Fruit fly (Drosophila melanogaster) whole organism, wandering third instar larva: Measurements from ENCODE around the gene Or85f.

Experiments
- Abd-B ChIP-seq: fragments of >200 bp; optimal IDR thresholded peaks from 2 replicates; lab custom pipeline; 2017; ENCODE audit warnings: missing biosample characterization, missing genetic modification characterization
- CG32264 ChIP-seq: fragments of 200-800 bp; sonication (Bioruptor generic); optimal IDR thresholded peaks from 2 replicates; lab custom pipeline; 2016; ENCODE audit warnings: missing biosample characterization, missing genetic modification characterization
- CG9705 ChIP-seq: fragments of 200-800 bp; sonication (Bioruptor generic); optimal IDR thresholded peaks from 2 replicates; lab custom pipeline; 2018; ENCODE audit warnings: missing biosample characterization, mild to moderate bottlenecking, missing genetic modification characterization
- CrebA ChIP-seq: fragments of 200-800 bp; sonication (Bioruptor generic); optimal IDR thresholded peaks from 2 replicates; lab custom pipeline; 2016; ENCODE audit warnings: missing biosample characterization, mild to moderate bottlenecking, missing genetic modification characterization, borderline replicate concordance
- Dfd ChIP-seq: fragments of >200 bp; optimal IDR thresholded peaks from 2 replicates; lab custom pipeline; 2017; ENCODE audit warnings: missing biosample characterization, missing genetic modification characterization
- Dif ChIP-seq: fragments of 200-275, 200-300 bp; sonication (Bioruptor generic); optimal IDR thresholded peaks from 2 replicates; lab custom pipeline; 2018; ENCODE audit warnings: missing biosample characterization, missing genetic modification characterization; ENCODE audit not compliant: partially characterized antibody
- GATAd ChIP-seq: sonication (Bioruptor generic); optimal IDR thresholded peaks from 2 replicates; lab custom pipeline; 2016; ENCODE audit warnings: missing biosample characterization, missing genetic modification characterization
- HLH106 ChIP-seq: fragments of 200-800 bp; optimal IDR thresholded peaks from 3 replicates; lab custom pipeline; 2019; ENCODE audit warnings: missing biosample characterization, mild to moderate bottlenecking, missing genetic modification characterization, moderate library complexity
- Hnf4 ChIP-seq: fragments of 200-800 bp; sonication (Bioruptor generic); optimal IDR thresholded peaks from 2 replicates; lab custom pipeline; 2016; ENCODE audit warnings: missing biosample characterization, mild to moderate bottlenecking, missing genetic modification characterization
- Hr78 ChIP-seq: fragments of >200 bp; optimal IDR thresholded peaks from 2 replicates; lab custom pipeline; 2017; ENCODE audit warnings: missing biosample characterization, missing genetic modification characterization
- Hr83 ChIP-seq: fragments of 200-300 bp; sonication (Bioruptor generic); optimal IDR thresholded peaks from 2 replicates; lab custom pipeline; 2016; ENCODE audit warnings: missing biosample characterization, mild to moderate bottlenecking, missing genetic modification characterization, moderate library complexity; ENCODE audit not compliant: poor library complexity, severe bottlenecking
- Jra ChIP-seq: sonication (Bioruptor generic); optimal IDR thresholded peaks from 2 replicates; lab custom pipeline; 2016; ENCODE audit warnings: missing biosample characterization, missing genetic modification characterization
- Mio ChIP-seq: sonication (Bioruptor generic); optimal IDR thresholded peaks from 2 replicates; lab custom pipeline; 2016; ENCODE audit warnings: missing biosample characterization, missing genetic modification characterization
- Myc ChIP-seq: fragments of >200 bp; optimal IDR thresholded peaks from 2 replicates; lab custom pipeline; 2017
- N ChIP-seq: fragments of >200 bp; optimal IDR thresholded peaks from 2 replicates; lab custom pipeline; 2018; ENCODE audit warnings: missing biosample characterization, missing external identifiers, missing genetic modification characterization
- OdsH ChIP-seq: fragments of 200-800 bp; sonication (Bioruptor generic); optimal IDR thresholded peaks from 2 replicates; lab custom pipeline; 2016; ENCODE audit warnings: missing biosample characterization, mild to moderate bottlenecking, missing genetic modification characterization
- Rel ChIP-seq, 2 experiments: fragments of 200-800 bp; sonication (Bioruptor generic) in 1 of 2; optimal IDR thresholded peaks; 2 replicates in 1 of 2; 3 replicates in 1 of 2; lab custom pipeline; 2016 to 2019; ENCODE audit warnings: mild to moderate bottlenecking in 2 of 2, missing biosample characterization in 2 of 2, missing genetic modification characterization in 2 of 2, moderate library complexity in 1 of 2
- Sp1 ChIP-seq: fragments of 200-800 bp; sonication (Bioruptor generic); optimal IDR thresholded peaks from 3 replicates; lab custom pipeline; 2019; ENCODE audit warnings: missing biosample characterization, mild to moderate bottlenecking, missing genetic modification characterization, moderate library complexity
- Vsx2 ChIP-seq: fragments of 200-300, 225-300 bp; sonication (Bioruptor generic); optimal IDR thresholded peaks from 2 replicates; lab custom pipeline; 2018; ENCODE audit warnings: missing biosample characterization, missing genetic modification characterization; ENCODE audit not compliant: partially characterized antibody
- br ChIP-seq: fragments of 200-800 bp; sonication (Bioruptor generic); optimal IDR thresholded peaks from 2 replicates; lab custom pipeline; 2016; ENCODE audit warnings: missing biosample characterization, missing genetic modification characterization
- brk ChIP-seq: fragments of 200-800 bp; sonication (Bioruptor generic); optimal IDR thresholded peaks from 2 replicates; lab custom pipeline; 2016; ENCODE audit warnings: missing biosample characterization, mild to moderate bottlenecking, missing genetic modification characterization
- dl ChIP-seq, 2 experiments: fragments of 175-275, 200-275 bp in 1 of 2; fragments of 200-275 bp in 1 of 2; sonication (Bioruptor generic); optimal IDR thresholded peaks; lab custom pipeline; 2018; ENCODE audit warnings: mild to moderate bottlenecking in 2 of 2, missing biosample characterization in 2 of 2, missing genetic modification characterization in 2 of 2, moderate library complexity in 2 of 2; ENCODE audit not compliant: partially characterized antibody in 2 of 2, insufficient read depth in 1 of 2
- dmrt93B ChIP-seq: fragments of 200-800 bp; sonication (Bioruptor generic); optimal IDR thresholded peaks from 2 replicates; lab custom pipeline; 2018; ENCODE audit warnings: missing biosample characterization, mild to moderate bottlenecking, missing genetic modification characterization
- dsf ChIP-seq: sonication (Bioruptor generic); optimal IDR thresholded peaks from 2 replicates; lab custom pipeline; 2016; ENCODE audit warnings: missing biosample characterization, missing genetic modification characterization, borderline replicate concordance
- ey ChIP-seq: fragments of 200-800 bp; sonication (Bioruptor generic); optimal IDR thresholded peaks from 2 replicates; lab custom pipeline; 2016; ENCODE audit warnings: missing biosample characterization, missing genetic modification characterization
- foxo ChIP-seq, 2 experiments: fragments of 200-800 bp; sonication (Bioruptor generic); optimal IDR thresholded peaks; 2 replicates in 1 of 2; 3 replicates in 1 of 2; lab custom pipeline; 2016 to 2017; ENCODE audit warnings: missing biosample characterization in 2 of 2, missing genetic modification characterization in 2 of 2
- fru ChIP-seq: fragments of 200-800 bp; sonication (Bioruptor generic); optimal IDR thresholded peaks from 3 replicates; lab custom pipeline; 2016; ENCODE audit warnings: missing biosample characterization, mild to moderate bottlenecking, missing genetic modification characterization
- h ChIP-seq: fragments of 200-800 bp; sonication (Bioruptor generic); optimal IDR thresholded peaks from 3 replicates; lab custom pipeline; 2016; ENCODE audit warnings: missing biosample characterization, mild to moderate bottlenecking, missing genetic modification characterization
- jim ChIP-seq: fragments of 175-275, 200-325 bp; sonication (Bioruptor generic); optimal IDR thresholded peaks from 2 replicates; lab custom pipeline; 2016; ENCODE audit warnings: missing biosample characterization, mild to moderate bottlenecking, missing genetic modification characterization
- lola ChIP-seq: fragments of >200 bp; optimal IDR thresholded peaks from 2 replicates; lab custom pipeline; 2017; ENCODE audit warnings: missing biosample characterization, missing genetic modification characterization
- pan ChIP-seq: fragments of >200 bp; optimal IDR thresholded peaks from 2 replicates; lab custom pipeline; 2017
- psq ChIP-seq: fragments of 200-800 bp; sonication (Bioruptor generic); optimal IDR thresholded peaks from 3 replicates; lab custom pipeline; 2017; ENCODE audit warnings: missing biosample characterization, mild to moderate bottlenecking, missing genetic modification characterization, moderate library complexity
- rgr ChIP-seq: fragments of 200-800 bp; sonication (Bioruptor generic); optimal IDR thresholded peaks from 3 replicates; lab custom pipeline; 2016; ENCODE audit warnings: missing biosample characterization, mild to moderate bottlenecking, missing genetic modification characterization
- sage ChIP-seq: fragments of 200-800 bp; sonication (Bioruptor generic); optimal IDR thresholded peaks from 2 replicates; lab custom pipeline; 2016; ENCODE audit warnings: missing biosample characterization, mild to moderate bottlenecking, missing genetic modification characterization
- sv ChIP-seq: fragments of 200-800 bp; sonication (Bioruptor generic); optimal IDR thresholded peaks from 3 replicates; lab custom pipeline; 2016; ENCODE audit warnings: missing biosample characterization, missing genetic modification characterization
- tai ChIP-seq: sonication (Bioruptor generic); optimal IDR thresholded peaks from 2 replicates; lab custom pipeline; 2016; ENCODE audit warnings: missing biosample characterization, missing genetic modification characterization
- usp ChIP-seq: fragments of >200 bp; optimal IDR thresholded peaks from 2 replicates; lab custom pipeline; 2017; ENCODE audit warnings: missing biosample characterization, missing genetic modification characterization
- woc ChIP-seq: sonication (Bioruptor generic); optimal IDR thresholded peaks from 2 replicates; lab custom pipeline; 2016; ENCODE audit warnings: missing biosample characterization, mild to moderate bottlenecking, missing genetic modification characterization

Or85f gene

dm6 chr3R:9401127-9401603 is 3.2 kb downstream of the Or85f start, which contains the start of the genes RpL34b and CG8132:
Gene RpL34b (minus strand): TSS chr3R:9401226.
Gene CG8132 (plus strand): TSS chr3R:9401495.
- TF ChIP-seq fru (GFP tag; lab: Kevin White, UChicago) (peak; percentile 95), Jra (GFP tag; lab: Kevin White, UChicago) (peak; percentile 96), lola (no peak), CrebA (GFP tag; lab: Kevin White, UChicago) (no peak), usp (GFP tag; lab: Kevin White, UChicago) (no peak), h (GFP tag; lab: Kevin White, UChicago) (peak; percentile 98), brk (GFP tag; lab: Kevin White, UChicago) (no peak), Abd-B (no peak), OdsH (peak; percentile 93), Sp1 (GFP tag; lab: Kevin White, UChicago) (peak; percentile 96), Myc (peak; percentile 83), woc (peak; percentile 86), pan (lab: Kevin White, UChicago) (no peak), N (GFP tag; lab: Kevin White, UChicago) (no peak), Hnf4 (peak; percentile 97), CG32264 (GFP tag; lab: Kevin White, UChicago) (peak; percentile 73), rgr (GFP tag; lab: Kevin White, UChicago) (peak; percentile 96), dsf (GFP tag; lab: Kevin White, UChicago) (peak; percentile 90), tai (GFP tag; lab: Kevin White, UChicago) (no peak), ey (GFP tag; lab: Kevin White, UChicago) (peak; percentile 93), HLH106 (tag; lab: Kevin White, UChicago) (peak; percentile 97), Hr78 (GFP tag; lab: Kevin White, UChicago) (no peak), dl (GFP tag; optimal IDR thresholded peaks at IDR 0.05; lab: Kevin White, UChicago; ENCODE audit: insufficient read depth in 1 of 2, partially characterized antibody in 2 of 2) (no peak), br (GFP tag; lab: Kevin White, UChicago) (peak; percentile 96), Hr83 (GFP tag; lab: Kevin White, UChicago) (peak; percentile 96), psq (GFP tag; lab: Kevin White, UChicago) (peak; percentile 88), jim (GFP tag; lab: Kevin White, UChicago) (peak; percentile 85), Vsx2 (GFP tag; lab: Kevin White, UChicago) (no peak), dmrt93B (GFP tag; lab: Kevin White, UChicago) (peak; percentile 96), Dfd (no peak), CG9705 (GFP tag; lab: Kevin White, UChicago) (peak; percentile 97), GATAd (GFP tag; lab: Kevin White, UChicago) (peak; percentile 91), Rel (GFP tag; optimal IDR thresholded peaks at IDR 0.05; lab: Kevin White, UChicago) (peak; percentile 73), Rel (tag; optimal IDR thresholded peaks at IDR 0.05; lab: Kevin White, UChicago) (peak; percentile 84), sv (GFP tag; lab: Kevin White, UChicago) (peak; percentile 97), Dif (GFP tag; lab: Kevin White, UChicago) (peak; percentile 17), foxo (GFP tag; optimal IDR thresholded peaks at IDR 0.05; lab: Kevin White, UChicago) (peak; percentile 27 to 98), Mio (GFP tag; lab: Kevin White, UChicago) (peak; percentile 87), sage (no peak)

- TF ChIP-seq Mio (GFP tag; lab: Kevin White, UChicago) (no peak), CrebA (GFP tag; lab: Kevin White, UChicago) (no peak), Sp1 (GFP tag; lab: Kevin White, UChicago) (no peak), sage (no peak), Hr83 (GFP tag; lab: Kevin White, UChicago) (peak; percentile 73), sv (GFP tag; lab: Kevin White, UChicago) (peak; percentile 81), HLH106 (tag; lab: Kevin White, UChicago) (no peak), Dfd (no peak), foxo (GFP tag; optimal IDR thresholded peaks at IDR 0.05; lab: Kevin White, UChicago) (peak in 1 of 2 experiments; percentile 86), Jra (GFP tag; lab: Kevin White, UChicago) (no peak), lola (no peak), Myc (peak; percentile 34), Hr78 (GFP tag; lab: Kevin White, UChicago) (no peak), Abd-B (no peak), Vsx2 (GFP tag; lab: Kevin White, UChicago) (no peak), pan (lab: Kevin White, UChicago) (no peak), dmrt93B (GFP tag; lab: Kevin White, UChicago) (no peak), h (GFP tag; lab: Kevin White, UChicago) (no peak), OdsH (peak; percentile 61), dsf (GFP tag; lab: Kevin White, UChicago) (no peak), Rel (GFP tag; optimal IDR thresholded peaks at IDR 0.05; lab: Kevin White, UChicago) (no peak), Rel (tag; optimal IDR thresholded peaks at IDR 0.05; lab: Kevin White, UChicago) (peak; percentile 98), brk (GFP tag; lab: Kevin White, UChicago) (no peak), N (GFP tag; lab: Kevin White, UChicago) (no peak), GATAd (GFP tag; lab: Kevin White, UChicago) (peak; percentile 11), tai (GFP tag; lab: Kevin White, UChicago) (no peak), dl (GFP tag; optimal IDR thresholded peaks at IDR 0.05; lab: Kevin White, UChicago; ENCODE audit: insufficient read depth in 1 of 2, partially characterized antibody in 2 of 2) (no peak), woc (no peak), fru (GFP tag; lab: Kevin White, UChicago) (no peak), psq (GFP tag; lab: Kevin White, UChicago) (peak; percentile 62), CG9705 (GFP tag; lab: Kevin White, UChicago) (peak; percentile 31), Hnf4 (no peak), usp (GFP tag; lab: Kevin White, UChicago) (no peak), Dif (GFP tag; lab: Kevin White, UChicago) (no peak), CG32264 (GFP tag; lab: Kevin White, UChicago) (peak; percentile 75), ey (GFP tag; lab: Kevin White, UChicago) (peak; percentile 83), rgr (GFP tag; lab: Kevin White, UChicago) (peak; percentile 82), jim (GFP tag; lab: Kevin White, UChicago) (peak; percentile 8)
These were observed 6.1 kb downstream of the Or85f start, which contains the start of the genes CG9356, BBIP1 and CG8135 for dm6 chr3R:9404104-9404512. Gene CG9356 (minus strand): TSS chr3R:9404269. Gene BBIP1 (plus strand): TSS chr3R:9404385. Gene CG8135 (plus strand): TSS chr3R:9404385.
